Worm (Caenorhabditis elegans) whole organism, L1 larva: ENCODE measurements around the gene Y44A6D.5.

Experiments used
- ceh-82 ChIP-seq, 3 experiments: fragments of 150-350 bp in 1 of 3; sonication (generic microtip) in 2 of 3; optimal IDR thresholded peaks; 2 replicates each; lab custom pipeline; 2014 to 2017; ENCODE audit warnings: missing biosample characterization in 3 of 3, missing genetic modification characterization in 3 of 3
- egl-27 ChIP-seq, 2 experiments: fragments of 150-350 bp in 1 of 2; sonication (generic microtip); optimal IDR thresholded peaks; 3 replicates each; lab custom pipeline; 2017 to 2018; ENCODE audit warnings: missing biosample characterization in 2 of 2, missing genetic modification characterization in 2 of 2, missing genetic modification reagents in 2 of 2
- mdl-1 ChIP-seq, 2 experiments: fragments of 150-350 bp; optimal IDR thresholded peaks; 2 replicates each; lab custom pipeline; 2014 to 2017; ENCODE audit warnings: missing biosample characterization in 2 of 2, missing genetic modification characterization in 2 of 2, inconsistent platforms in 1 of 2
- nhr-12 ChIP-seq: sonication (generic microtip); optimal IDR thresholded peaks from 2 replicates; lab custom pipeline; 2017; ENCODE audit warnings: missing biosample characterization, missing genetic modification characterization
- nhr-237 ChIP-seq: fragments of 150-350 bp; optimal IDR thresholded peaks from 2 replicates; lab custom pipeline; 2014; ENCODE audit warnings: missing biosample characterization, missing genetic modification characterization
- nhr-28 ChIP-seq: fragments of 150-350 bp; optimal IDR thresholded peaks from 2 replicates; lab custom pipeline; 2014; ENCODE audit warnings: missing biosample characterization, missing genetic modification characterization
- skn-1 ChIP-seq: fragments of 150-350 bp; optimal IDR thresholded peaks from 2 replicates; lab custom pipeline; 2014; ENCODE audit warnings: missing biosample characterization, missing genetic modification characterization
- tbx-2 ChIP-seq: sonication (generic microtip); optimal IDR thresholded peaks from 2 replicates; lab custom pipeline; 2016; ENCODE audit warnings: missing genetic modification characterization, missing compliant biosample characterization
- unc-130 ChIP-seq: fragments of 150-350 bp; optimal IDR thresholded peaks from 2 replicates; lab custom pipeline; 2017; ENCODE audit warnings: missing biosample characterization, missing genetic modification characterization, inconsistent platforms

ce11 chrV:20757255-20757654 is 45.6 kb downstream of the Y44A6D.5 start:
- TF ChIP-seq skn-1 (tag; lab: Kevin White, UChicago), result no peak
- TF ChIP-seq ceh-82 (tag; optimal IDR thresholded peaks at IDR 0.05; lab: Kevin White, UChicago), result no peak
- TF ChIP-seq mdl-1 (tag; optimal IDR thresholded peaks at IDR 0.05; lab: Kevin White, UChicago), result no peak
- TF ChIP-seq egl-27 (tag; optimal IDR thresholded peaks at IDR 0.05; lab: Kevin White, UChicago), result no peak
- no peak for TF ChIP-seq nhr-28
- no peak for TF ChIP-seq nhr-237 (tag; lab: Kevin White, UChicago)
- no peak for TF ChIP-seq unc-130 (tag; lab: Kevin White, UChicago)
- TF ChIP-seq nhr-12, result no peak
- TF ChIP-seq tbx-2 (tag; lab: Kevin White, UChicago), result no peak
